Worm (Caenorhabditis elegans) whole organism, late embryonic: ENCODE data around the gene mon-2.
A peak's percentile ranks its signal among the peaks of the same experiment; 100 is the strongest.

Experiments used
- C08G9.2 ChIP-seq: sonication (generic microtip); optimal IDR thresholded peaks from 2 replicates; lab custom pipeline; 2016; ENCODE audit warnings: mild to moderate bottlenecking, missing genetic modification characterization, moderate library complexity, missing compliant biosample characterization
- C38D4.7 ChIP-seq: fragments of 200-800 bp; sonication (Bioruptor generic); optimal IDR thresholded peaks from 2 replicates; lab custom pipeline; 2018; ENCODE audit warnings: mild to moderate bottlenecking, missing genetic modification characterization, moderate library complexity, missing compliant biosample characterization
- F13H6.1 ChIP-seq: sonication (generic microtip); optimal IDR thresholded peaks from 2 replicates; lab custom pipeline; 2016; ENCODE audit warnings: missing genetic modification characterization, missing compliant biosample characterization
- ama-1 ChIP-seq: fragments of 150-350 bp; optimal IDR thresholded peaks from 2 replicates; lab custom pipeline; 2014
- ceh-14 ChIP-seq: sonication (generic microtip); optimal IDR thresholded peaks from 2 replicates; lab custom pipeline; 2016; ENCODE audit warnings: missing genotype, missing genetic modification characterization, missing compliant biosample characterization
- ceh-19 ChIP-seq: fragments of 200-800 bp; sonication (Bioruptor generic); optimal IDR thresholded peaks from 2 replicates; lab custom pipeline; 2018; ENCODE audit warnings: mild to moderate bottlenecking, missing genetic modification characterization, missing compliant biosample characterization
- ceh-2 ChIP-seq: sonication (generic microtip); optimal IDR thresholded peaks from 2 replicates; lab custom pipeline; 2016; ENCODE audit warnings: missing genotype, missing genetic modification characterization, missing compliant biosample characterization
- ceh-31 ChIP-seq: sonication (generic microtip); optimal IDR thresholded peaks from 2 replicates; lab custom pipeline; 2016; ENCODE audit warnings: missing genetic modification characterization, missing compliant biosample characterization
- ceh-34 ChIP-seq: sonication (generic microtip); optimal IDR thresholded peaks from 2 replicates; lab custom pipeline; 2016; ENCODE audit warnings: mild to moderate bottlenecking, missing genetic modification characterization, missing compliant biosample characterization
- ceh-45 ChIP-seq: fragments of 200-800 bp; sonication (Bioruptor generic); IDR thresholded peaks from 2 replicates; pipeline ENCODE4 v1.3.6; 2022; ENCODE audit warnings: missing genetic modification reagents, missing genetic modification characterization, missing compliant biosample characterization
- ceh-6 ChIP-seq: fragments of 200-800 bp; sonication (Bioruptor generic); optimal IDR thresholded peaks from 2 replicates; lab custom pipeline; 2018; ENCODE audit warnings: mild to moderate bottlenecking, missing genetic modification characterization, missing compliant biosample characterization
- elt-4 ChIP-seq: sonication (generic microtip); optimal IDR thresholded peaks from 2 replicates; lab custom pipeline; 2016; ENCODE audit warnings: missing genetic modification characterization, missing compliant biosample characterization
- eyg-1 ChIP-seq: sonication (generic microtip); optimal IDR thresholded peaks from 2 replicates; lab custom pipeline; 2016; ENCODE audit warnings: missing genotype, missing genetic modification characterization, missing compliant biosample characterization
- fkh-6 ChIP-seq: sonication (generic microtip); optimal IDR thresholded peaks from 2 replicates; lab custom pipeline; 2016; ENCODE audit warnings: missing genetic modification characterization, missing compliant biosample characterization
- gmeb-2 ChIP-seq: sonication (generic microtip); optimal IDR thresholded peaks from 2 replicates; lab custom pipeline; 2016; ENCODE audit warnings: missing genetic modification characterization, inconsistent platforms, missing compliant biosample characterization
- hlh-6 ChIP-seq: sonication (generic microtip); optimal IDR thresholded peaks from 2 replicates; lab custom pipeline; 2016; ENCODE audit warnings: missing genotype, missing genetic modification characterization, missing compliant biosample characterization
- lin-11 ChIP-seq: fragments of 200-800 bp; sonication (Bioruptor generic); optimal IDR thresholded peaks from 2 replicates; lab custom pipeline; 2018; ENCODE audit warnings: mild to moderate bottlenecking, missing genetic modification characterization, missing compliant biosample characterization
- madf-2 ChIP-seq: sonication (generic microtip); optimal IDR thresholded peaks from 2 replicates; lab custom pipeline; 2017; ENCODE audit warnings: missing genetic modification characterization, missing compliant biosample characterization
- mec-3 ChIP-seq: sonication (generic microtip); optimal IDR thresholded peaks from 2 replicates; lab custom pipeline; 2016; ENCODE audit warnings: borderline replicate concordance, missing genetic modification characterization, missing compliant biosample characterization
- nfya-1 ChIP-seq: sonication (generic microtip); optimal IDR thresholded peaks from 2 replicates; lab custom pipeline; 2017; ENCODE audit warnings: missing genetic modification characterization, mild to moderate bottlenecking, missing compliant biosample characterization, antibody characterized with exemption, moderate library complexity
- nhr-11 ChIP-seq: fragments of 150-350 bp; optimal IDR thresholded peaks from 2 replicates; lab custom pipeline; 2014; ENCODE audit warnings: missing biosample characterization, missing genetic modification characterization
- npax-4 ChIP-seq: sonication (generic microtip); optimal IDR thresholded peaks from 2 replicates; lab custom pipeline; 2016; ENCODE audit warnings: missing genetic modification characterization, missing compliant biosample characterization
- odd-2 ChIP-seq: sonication (generic microtip); optimal IDR thresholded peaks from 2 replicates; lab custom pipeline; 2017; ENCODE audit warnings: antibody characterized with exemption, mild to moderate bottlenecking, missing genetic modification characterization, missing compliant biosample characterization
- pag-3 ChIP-seq: sonication (generic microtip); optimal IDR thresholded peaks from 2 replicates; lab custom pipeline; 2016; ENCODE audit warnings: missing compliant biosample characterization, missing genetic modification characterization, borderline replicate concordance
- pat-9 ChIP-seq: fragments of 200-800 bp; sonication (Bioruptor generic); optimal IDR thresholded peaks from 2 replicates; lab custom pipeline; 2018; ENCODE audit warnings: mild to moderate bottlenecking, missing genetic modification characterization, moderate library complexity, missing compliant biosample characterization
- pros-1 ChIP-seq: fragments of 150-350 bp; optimal IDR thresholded peaks from 2 replicates; lab custom pipeline; 2014; ENCODE audit warnings: missing biosample characterization, missing genetic modification reagents, missing genetic modification characterization
- rnt-1 ChIP-seq: sonication (generic microtip); optimal IDR thresholded peaks from 2 replicates; lab custom pipeline; 2016; ENCODE audit warnings: missing genetic modification characterization, missing compliant biosample characterization
- sox-2 ChIP-seq: fragments of 200-800 bp; sonication (Bioruptor generic); IDR thresholded peaks from 2 replicates; pipeline ENCODE4 v1.3.6; 2022; ENCODE audit warnings: missing genetic modification reagents, missing genetic modification characterization, missing compliant biosample characterization
- tbx-2 ChIP-seq: sonication (generic microtip); optimal IDR thresholded peaks from 2 replicates; lab custom pipeline; 2016; ENCODE audit warnings: missing genetic modification characterization, missing compliant biosample characterization
- tbx-7 ChIP-seq: sonication (generic microtip); optimal IDR thresholded peaks from 2 replicates; lab custom pipeline; 2016; ENCODE audit warnings: missing genotype, missing genetic modification characterization, missing compliant biosample characterization
- ttx-3 ChIP-seq: sonication (generic microtip); optimal IDR thresholded peaks from 2 replicates; lab custom pipeline; 2016; ENCODE audit warnings: missing genetic modification reagents, missing genetic modification characterization, missing compliant biosample characterization
- unc-3 ChIP-seq, 2 experiments: fragments of 200-800 bp in 1 of 2; sonication (Bioruptor generic) in 1 of 2; sonication (generic microtip) in 1 of 2; conservative IDR thresholded peaks in 1 of 2; optimal IDR thresholded peaks in 1 of 2; 2 replicates each; pipeline versions ENCODE4 v1.3.6 to Lab custom; 2016 to 2022; ENCODE audit warnings: missing compliant biosample characterization in 2 of 2, missing genetic modification characterization in 2 of 2, missing genetic modification reagents in 1 of 2
- unc-42 ChIP-seq: sonication (generic microtip); optimal IDR thresholded peaks from 2 replicates; lab custom pipeline; 2016; ENCODE audit warnings: missing genotype, missing genetic modification characterization, missing compliant biosample characterization
- unc-55 ChIP-seq: sonication (generic microtip); optimal IDR thresholded peaks from 2 replicates; lab custom pipeline; 2017; ENCODE audit warnings: missing biosample characterization, missing genetic modification reagents, missing genetic modification characterization
- zip-5 ChIP-seq: sonication (generic microtip); optimal IDR thresholded peaks from 2 replicates; lab custom pipeline; 2016; ENCODE audit warnings: missing genetic modification characterization, missing compliant biosample characterization
- ztf-16 ChIP-seq: sonication (generic microtip); optimal IDR thresholded peaks from 2 replicates; lab custom pipeline; 2017; ENCODE audit warnings: missing genetic modification characterization, missing compliant biosample characterization

Gene mon-2

DNA sequence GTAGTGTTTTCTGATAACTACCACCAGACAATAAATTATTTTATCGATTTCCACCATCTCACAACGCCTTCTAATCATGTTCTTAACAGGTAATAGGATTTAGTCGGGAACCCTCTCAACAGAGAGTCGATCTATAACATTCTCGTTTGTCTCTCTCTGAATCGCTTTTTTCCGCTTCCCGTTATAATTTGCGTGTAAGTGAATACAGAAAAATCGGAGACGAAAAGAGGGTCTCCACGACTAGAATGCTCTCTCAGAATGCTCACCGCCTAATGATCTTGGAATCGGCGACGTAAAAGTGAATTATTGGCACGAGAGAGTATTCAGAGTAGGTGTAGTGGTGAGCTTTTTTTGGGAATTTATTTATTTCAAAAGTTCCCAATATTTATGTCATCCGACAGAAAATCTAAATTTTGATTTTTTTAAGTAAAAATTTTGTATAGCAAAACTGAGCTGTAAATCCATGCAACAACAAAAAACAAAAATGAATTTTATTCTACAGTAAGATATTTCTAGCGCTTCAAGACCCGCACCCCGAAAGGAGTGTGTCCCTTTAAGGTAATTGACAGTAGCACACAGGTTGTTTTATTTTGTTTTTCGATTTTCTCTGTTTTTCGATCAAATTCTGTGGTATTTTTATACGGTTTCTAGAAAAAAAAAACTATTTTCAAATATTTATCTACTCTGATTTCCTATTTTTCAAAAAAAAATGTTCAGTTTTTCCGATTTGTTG, 30.3 kb downstream of the mon-2 start:
- TF ChIP-seq unc-42 (tag; lab: Kevin White, UChicago) (peak; percentile 71), ama-1 (no peak), ceh-14 (tag; lab: Kevin White, UChicago) (no peak)
- TF ChIP-seq, all 69 proteins: peak for 1

DNA sequence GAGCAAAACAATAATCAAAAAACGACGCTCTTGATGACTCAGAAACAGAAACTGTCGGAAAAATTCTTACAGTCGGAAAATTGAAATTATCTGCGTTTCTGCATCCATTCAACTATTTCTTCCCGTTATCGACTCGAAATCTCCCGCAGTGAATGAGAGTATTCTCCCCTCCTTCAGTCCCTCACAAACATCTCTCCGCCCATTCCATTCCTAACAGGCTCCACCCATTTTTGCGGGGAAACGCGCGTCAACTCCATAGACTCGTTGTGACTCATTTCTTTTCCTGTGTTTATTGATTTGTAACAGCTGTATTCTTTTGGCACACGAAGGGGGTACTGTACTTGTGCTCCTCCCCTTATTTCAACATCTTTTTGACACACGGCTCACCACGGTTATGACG, 31.3 kb downstream of the mon-2 start:
- TF ChIP-seq nfya-1 (tag; lab: Kevin White, UChicago) = peak; percentile 10
- TF ChIP-seq zip-5 (tag; lab: Kevin White, UChicago) = no peak
- no peak for TF ChIP-seq ztf-16 (tag; lab: Kevin White, UChicago)
- no peak for TF ChIP-seq lin-11 (tag; lab: Kevin White, UChicago)
- TF ChIP-seq fkh-6 (tag; lab: Kevin White, UChicago) = no peak

- TF ChIP-seq C08G9.2 (tag; lab: Kevin White, UChicago) (no peak), tbx-7 (tag; lab: Kevin White, UChicago) (no peak), ceh-45 (GFP tag; lab: Robert Waterston, UW) (no peak), ama-1 (no peak), ceh-34 (tag; lab: Kevin White, UChicago) (no peak), tbx-2 (tag; lab: Kevin White, UChicago) (no peak), ztf-16 (tag; lab: Kevin White, UChicago) (no peak), fkh-6 (tag; lab: Kevin White, UChicago) (no peak), mec-3 (tag; lab: Kevin White, UChicago) (no peak), pat-9 (tag; lab: Kevin White, UChicago) (no peak), npax-4 (tag; lab: Kevin White, UChicago) (no peak), elt-4 (tag; lab: Kevin White, UChicago) (no peak), hlh-6 (tag; lab: Kevin White, UChicago) (no peak), nhr-11 (no peak), gmeb-2 (tag; lab: Kevin White, UChicago) (no peak), ceh-6 (GFP tag; lab: Kevin White, UChicago) (no peak), ttx-3 (tag; lab: Kevin White, UChicago) (no peak)
Measured at ce11 chrIV:12128708-12129107, 32.1 kb downstream of the mon-2 start.

- TF ChIP-seq madf-2 (tag; lab: Kevin White, UChicago) = no peak
Measured at ce11 chrIV:12129204-12129603, 32.6 kb downstream of the mon-2 start, which contains the start of gene lin-24. Gene lin-24, plus strand, starts transcription at chrIV:12129504.

ce11 chrIV:12131308-12132072, 34.9 kb downstream of the mon-2 start:
- TF ChIP-seq ceh-19 (GFP tag; lab: Kevin White, UChicago) (no peak), ceh-31 (tag; lab: Kevin White, UChicago) (no peak), eyg-1 (tag; lab: Kevin White, UChicago) (no peak), zip-5 (tag; lab: Kevin White, UChicago) (no peak), hlh-6 (tag; lab: Kevin White, UChicago) (no peak), ztf-16 (tag; lab: Kevin White, UChicago) (no peak), rnt-1 (tag; lab: Kevin White, UChicago) (no peak), odd-2 (tag; lab: Kevin White, UChicago) (no peak), ceh-2 (no peak), sox-2 (GFP tag; lab: Robert Waterston, UW) (no peak), unc-3 (GFP tag; conservative IDR thresholded peaks at IDR 0.05; lab: Robert Waterston, UW) (no peak), unc-3 (tag; optimal IDR thresholded peaks at IDR 0.05; lab: Kevin White, UChicago) (no peak), F13H6.1 (tag; lab: Kevin White, UChicago) (no peak), pag-3 (tag; lab: Kevin White, UChicago) (no peak), pros-1 (tag; lab: Kevin White, UChicago) (no peak), unc-55 (GFP tag; lab: Kevin White, UChicago) (no peak), npax-4 (tag; lab: Kevin White, UChicago) (no peak), ceh-45 (GFP tag; lab: Robert Waterston, UW) (no peak), C38D4.7 (no peak), gmeb-2 (tag; lab: Kevin White, UChicago) (no peak)
